In the genomic region with DNA sequence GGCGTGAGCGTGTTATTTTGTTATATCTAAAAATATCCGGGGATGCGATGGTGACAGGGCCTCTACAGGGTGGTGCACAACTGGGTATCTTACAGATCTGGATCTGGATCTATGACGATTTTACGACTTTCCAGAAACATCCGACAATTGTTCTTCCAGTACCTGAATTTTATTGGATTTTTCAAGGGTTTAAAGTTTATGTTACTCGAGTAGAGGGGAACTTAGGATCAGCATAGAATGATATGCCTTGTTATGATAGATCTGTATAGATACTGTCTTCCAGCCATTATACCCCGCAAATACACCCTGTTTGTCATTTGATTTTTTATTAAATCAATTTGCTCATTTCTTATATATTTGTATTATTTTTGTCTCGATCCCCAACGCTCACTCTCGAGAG, we compare ENCODE assay signal across 1 fruit fly cellular context.
A peak's percentile ranks its signal among the peaks of the same experiment; 100 is the strongest.
TF ChIP-seq lines count a peak whose summit lies in the region.

No protein-coding gene starts in this region.

TF ChIP-seq in whole organism, embryonic, 481 proteins besides CTCF, POLR2A, EP300 and RAD21 (continued from another document and continues in another):
- TF ChIP-seq sisA (GFP tag; IDR thresholded peaks at IDR 0.05; lab: Robert Waterston, UW) (peak; percentile 47), MESR4 (GFP tag; optimal IDR thresholded peaks at IDR 0.05; lab: Kevin White, UChicago) (no peak), kay (GFP tag; optimal IDR thresholded peaks at IDR 0.05; lab: Kevin White, UChicago) (peak; percentile 10), so (GFP tag; IDR thresholded peaks at IDR 0.05; lab: Robert Waterston, UW) (peak; percentile 72), CG6689 (GFP tag; IDR thresholded peaks at IDR 0.05; lab: Robert Waterston, UW) (peak; percentile 53; the same call in 1 of the 2 replicates), Chrac-16 (GFP tag; optimal IDR thresholded peaks at IDR 0.05; lab: Kevin White, UChicago) (peak; percentile 7), CG9727 (GFP tag; optimal IDR thresholded peaks at IDR 0.05; lab: Kevin White, UChicago) (peak; percentile 34), vvl (GFP tag; IDR thresholded peaks at IDR 0.05; lab: Robert Waterston, UW) (peak; percentile 51; the same call in 1 of the 2 replicates), CG9437 (GFP tag; optimal IDR thresholded peaks at IDR 0.05; lab: Kevin White, UChicago) (no peak), CG6272 (GFP tag; IDR thresholded peaks at IDR 0.05; lab: Robert Waterston, UW) (no peak), CG7357 (GFP tag; IDR thresholded peaks at IDR 0.05; lab: Robert Waterston, UW) (peak; percentile 65; the same call in 2 of the 3 replicates), al (GFP tag; IDR thresholded peaks at IDR 0.05; lab: Robert Waterston, UW) (peak; percentile 76), nerfin-1 (tag; optimal IDR thresholded peaks at IDR 0.05; lab: Kevin White, UChicago) (peak; percentile 37), Mes4 (GFP tag; optimal IDR thresholded peaks at IDR 0.05; lab: Kevin White, UChicago) (no peak), slou (GFP tag; optimal IDR thresholded peaks at IDR 0.05; lab: Kevin White, UChicago) (peak; percentile 24), CG6683 (GFP tag; optimal IDR thresholded peaks at IDR 0.05; lab: Kevin White, UChicago) (no peak), CG15011 (GFP tag; optimal IDR thresholded peaks at IDR 0.05; lab: Kevin White, UChicago) (peak; percentile 43), CG8924 (tag; optimal IDR thresholded peaks at IDR 0.05; lab: Kevin White, UChicago) (peak; percentile 68), CG17359 (tag; optimal IDR thresholded peaks at IDR 0.05; lab: Kevin White, UChicago) (peak; percentile 61), CG17361 (GFP tag; IDR thresholded peaks at IDR 0.05; lab: Robert Waterston, UW) (peak; percentile 67), Fer1 (GFP tag; optimal IDR thresholded peaks at IDR 0.05; lab: Kevin White, UChicago) (peak; percentile 66), bsh (GFP tag; optimal IDR thresholded peaks at IDR 0.05; lab: Kevin White, UChicago) (peak in 1 of 2 experiments; percentile 27), inv (GFP tag; IDR thresholded peaks at IDR 0.05; lab: Robert Waterston, UW; ENCODE audit: partially characterized antibody) (no peak), ATbp (GFP tag; optimal IDR thresholded peaks at IDR 0.05; lab: Kevin White, UChicago) (peak; percentile 56), jing (GFP tag; optimal IDR thresholded peaks at IDR 0.05; lab: Kevin White, UChicago) (no peak), CG4854 (GFP tag; optimal IDR thresholded peaks at IDR 0.05; lab: Kevin White, UChicago) (peak; percentile 19), vfl (GFP tag; optimal IDR thresholded peaks at IDR 0.05; lab: Kevin White, UChicago) (no peak), cwo (GFP tag; optimal IDR thresholded peaks at IDR 0.05; lab: Kevin White, UChicago) (peak; percentile 42), CG32772 (GFP tag; IDR thresholded peaks at IDR 0.05; lab: Robert Waterston, UW) (no peak), MBD-R2 (GFP tag; IDR thresholded peaks at IDR 0.05; lab: Robert Waterston, UW) (peak; percentile 27; the same call in 1 of the 2 replicates), CG4360 (GFP tag; IDR thresholded peaks at IDR 0.05; lab: Robert Waterston, UW) (no peak), D19A (tag; optimal IDR thresholded peaks at IDR 0.05; lab: Kevin White, UChicago) (peak; percentile 52), CG13123 (GFP tag; optimal IDR thresholded peaks at IDR 0.05; lab: Kevin White, UChicago) (no peak), Oaz (GFP tag; IDR thresholded peaks at IDR 0.05; lab: Robert Waterston, UW) (0 out of 2 replicates have a peak, but pooled peaks have one; percentile 22), CG10431 (GFP tag; optimal IDR thresholded peaks at IDR 0.05; lab: Kevin White, UChicago) (no peak), Vsx1 (GFP tag; optimal IDR thresholded peaks at IDR 0.05; lab: Kevin White, UChicago) (peak; percentile 19), nom (GFP tag; optimal IDR thresholded peaks at IDR 0.05; lab: Kevin White, UChicago) (no peak), CG11398 (GFP tag; optimal IDR thresholded peaks at IDR 0.05; lab: Kevin White, UChicago) (no peak), Sin3A (optimal IDR thresholded peaks at IDR 0.05; lab: Kevin White, UChicago) (no peak), Lpt (GFP tag; optimal IDR thresholded peaks at IDR 0.05; lab: Kevin White, UChicago) (no peak), Dip3 (GFP tag; optimal IDR thresholded peaks at IDR 0.05; lab: Kevin White, UChicago) (peak; percentile 38), HmgZ (tag; optimal IDR thresholded peaks at IDR 0.05; lab: Kevin White, UChicago) (peak; percentile 23), luna (GFP tag; optimal IDR thresholded peaks at IDR 0.05; lab: Kevin White, UChicago) (no peak), crol (GFP tag; IDR thresholded peaks at IDR 0.05; lab: Robert Waterston, UW) (no peak), unc-4 (GFP tag; IDR thresholded peaks at IDR 0.05; lab: Robert Waterston, UW; ENCODE audit: partially characterized antibody) (no peak), slp2 (GFP tag; optimal IDR thresholded peaks at IDR 0.05; lab: Kevin White, UChicago) (no peak), CG10267 (tag; optimal IDR thresholded peaks at IDR 0.05; lab: Kevin White, UChicago) (peak; percentile 39), gem (tag; optimal IDR thresholded peaks at IDR 0.05; lab: Kevin White, UChicago) (peak; percentile 78), CG3995 (GFP tag; optimal IDR thresholded peaks at IDR 0.05; lab: Kevin White, UChicago) (peak; percentile 16), GATAe (GFP tag; conservative IDR thresholded peaks at IDR 0.05; lab: Robert Waterston, UW) (no peak), cad (GFP tag; optimal IDR thresholded peaks at IDR 0.05; lab: Kevin White, UChicago) (no peak), HLHmδ (GFP tag; optimal IDR thresholded peaks at IDR 0.05; lab: Kevin White, UChicago) (no peak), ssp (GFP tag; IDR thresholded peaks at IDR 0.05; lab: Robert Waterston, UW) (peak; percentile 57), Asciz (GFP tag; optimal IDR thresholded peaks at IDR 0.05; lab: Kevin White, UChicago) (peak; percentile 49), Dp (GFP tag; optimal IDR thresholded peaks at IDR 0.05; lab: Kevin White, UChicago) (no peak), CG17912 (GFP tag; optimal IDR thresholded peaks at IDR 0.05; lab: Kevin White, UChicago) (no peak), Mrtf (GFP tag; IDR thresholded peaks at IDR 0.05; lab: Robert Waterston, UW) (peak; percentile 45; the same call in 1 of the 3 replicates), CG12071 (GFP tag; optimal IDR thresholded peaks at IDR 0.05; lab: Kevin White, UChicago) (peak; percentile 64), Antp (GFP tag; optimal IDR thresholded peaks at IDR 0.05; lab: Kevin White, UChicago) (peak; percentile 22), CG9876 (GFP tag; optimal IDR thresholded peaks at IDR 0.05; lab: Kevin White, UChicago) (peak; percentile 28), MTF-1 (GFP tag; optimal IDR thresholded peaks at IDR 0.05; lab: Kevin White, UChicago; ENCODE audit: borderline replicate concordance) (no peak), CG14667 (GFP tag; IDR thresholded peaks at IDR 0.05; lab: Robert Waterston, UW) (peak; percentile 43; the same call in 1 of the 2 replicates), zen2 (GFP tag; IDR thresholded peaks at IDR 0.05; lab: Robert Waterston, UW; ENCODE audit: partially characterized antibody) (no peak), NFAT (GFP tag; IDR thresholded peaks at IDR 0.05; lab: Robert Waterston, UW) (peak; percentile 32; the same call in 1 of the 2 replicates), tll (GFP tag; optimal IDR thresholded peaks at IDR 0.05; lab: Kevin White, UChicago) (no peak), CG7987 (GFP tag; optimal IDR thresholded peaks at IDR 0.05; lab: Kevin White, UChicago) (no peak), CG5180 (GFP tag; optimal IDR thresholded peaks at IDR 0.05; lab: Kevin White, UChicago) (peak; percentile 55), CG31441 (GFP tag; IDR thresholded peaks at IDR 0.05; lab: Robert Waterston, UW) (peak; percentile 76), CG15601 (tag; optimal IDR thresholded peaks at IDR 0.05; lab: Kevin White, UChicago) (no peak), Tbp (GFP tag; optimal IDR thresholded peaks at IDR 0.05; lab: Kevin White, UChicago) (no peak), dati (GFP tag; IDR thresholded peaks at IDR 0.05; lab: Robert Waterston, UW) (no peak), otp (GFP tag; IDR thresholded peaks at IDR 0.05; lab: Robert Waterston, UW) (no peak), CG43689 (GFP tag; IDR thresholded peaks at IDR 0.05; lab: Robert Waterston, UW) (peak; percentile 25; the same call in 1 of the 2 replicates), CG5953 (GFP tag; IDR thresholded peaks at IDR 0.05; lab: Robert Waterston, UW) (no peak), Nf-YA (GFP tag; IDR thresholded peaks at IDR 0.05; lab: Robert Waterston, UW) (no peak), CG15269 (tag; optimal IDR thresholded peaks at IDR 0.05; lab: Kevin White, UChicago) (peak; percentile 80), CG13775 (GFP tag; optimal IDR thresholded peaks at IDR 0.05; lab: Kevin White, UChicago) (peak; percentile 10), psq (GFP tag; optimal IDR thresholded peaks at IDR 0.05; lab: Kevin White, UChicago) (no peak), da (GFP tag; optimal IDR thresholded peaks at IDR 0.05; lab: Kevin White, UChicago) (no peak), CG7786 (GFP tag; optimal IDR thresholded peaks at IDR 0.05; lab: Kevin White, UChicago) (peak; percentile 33), unpg (GFP tag; optimal IDR thresholded peaks at IDR 0.05; lab: Kevin White, UChicago) (peak; percentile 69), CG3726 (GFP tag; IDR thresholded peaks at IDR 0.05; lab: Robert Waterston, UW) (no peak), Nf-YC (tag; optimal IDR thresholded peaks at IDR 0.05; lab: Kevin White, UChicago) (peak; percentile 64), Dip2 (GFP tag; IDR thresholded peaks at IDR 0.05; lab: Robert Waterston, UW) (no peak), pb (GFP tag; optimal IDR thresholded peaks at IDR 0.05; lab: Kevin White, UChicago) (peak; percentile 20), CG12219 (GFP tag; optimal IDR thresholded peaks at IDR 0.05; lab: Kevin White, UChicago) (peak; percentile 35), scrt (GFP tag; optimal IDR thresholded peaks at IDR 0.05; lab: Kevin White, UChicago) (peak; percentile 49), CG17612 (GFP tag; IDR thresholded peaks at IDR 0.05; lab: Robert Waterston, UW) (no peak), ase (GFP tag; IDR thresholded peaks at IDR 0.05; lab: Robert Waterston, UW) (0 out of 3 replicates have a peak, but pooled peaks have one; percentile 54), pita (GFP tag; optimal IDR thresholded peaks at IDR 0.05; lab: Kevin White, UChicago) (no peak), disco-r (GFP tag; optimal IDR thresholded peaks at IDR 0.05; lab: Kevin White, UChicago) (no peak), ftz-f1 (GFP tag; optimal IDR thresholded peaks at IDR 0.05; lab: Kevin White, UChicago) (no peak), lola (GFP tag; optimal IDR thresholded peaks at IDR 0.05; lab: Kevin White, UChicago) (no peak), slbo (GFP tag; IDR thresholded peaks at IDR 0.05; lab: Robert Waterston, UW) (peak; percentile 73), lab (GFP tag; optimal IDR thresholded peaks at IDR 0.05; lab: Kevin White, UChicago) (peak; percentile 69), CG12942 (GFP tag; optimal IDR thresholded peaks at IDR 0.05; lab: Kevin White, UChicago) (no peak), tx (GFP tag; optimal IDR thresholded peaks at IDR 0.05; lab: Kevin White, UChicago) (no peak), Awh (GFP tag; IDR thresholded peaks at IDR 0.05; lab: Robert Waterston, UW) (0 out of 2 replicates have a peak, but pooled peaks have one; percentile 33), E2f1 (GFP tag; IDR thresholded peaks at IDR 0.05; lab: Robert Waterston, UW) (peak; percentile 44; the same call in 1 of the 2 replicates), ttk (GFP tag; IDR thresholded peaks at IDR 0.05; lab: Robert Waterston, UW) (peak; percentile 29; the same call in 1 of the 2 replicates), pzg (GFP tag; optimal IDR thresholded peaks at IDR 0.05; lab: Kevin White, UChicago) (no peak), dan (GFP tag; IDR thresholded peaks at IDR 0.05; lab: Robert Waterston, UW) (no peak), onecut (GFP tag; IDR thresholded peaks at IDR 0.05; lab: Robert Waterston, UW) (peak; percentile 20; the same call in 1 of the 2 replicates), stc (GFP tag; IDR thresholded peaks at IDR 0.05; lab: Robert Waterston, UW) (peak; percentile 36; the same call in 1 of the 2 replicates), CG14050 (GFP tag; IDR thresholded peaks at IDR 0.05; lab: Robert Waterston, UW) (no peak; the same call in 2 of the 3 replicates), CG12104 (GFP tag; optimal IDR thresholded peaks at IDR 0.05; lab: Kevin White, UChicago) (peak; percentile 42), CG17568 (GFP tag; optimal IDR thresholded peaks at IDR 0.05; lab: Kevin White, UChicago) (peak; percentile 35), CG11695 (GFP tag; IDR thresholded peaks at IDR 0.05; lab: Robert Waterston, UW) (peak; percentile 73), row (GFP tag; IDR thresholded peaks at IDR 0.05; lab: Robert Waterston, UW) (peak; percentile 59), Nf-YB (GFP tag; optimal IDR thresholded peaks at IDR 0.05; lab: Kevin White, UChicago) (peak; percentile 21), bbx (GFP tag; IDR thresholded peaks at IDR 0.05; lab: Robert Waterston, UW; ENCODE audit: partially characterized antibody) (no peak), pros (GFP tag; optimal IDR thresholded peaks at IDR 0.05; lab: Kevin White, UChicago) (no peak), CG34224 (GFP tag; IDR thresholded peaks at IDR 0.05; lab: Robert Waterston, UW; ENCODE audit: partially characterized antibody) (no peak), lov (optimal IDR thresholded peaks at IDR 0.05; lab: Kevin White, UChicago) (no peak), lov (GFP tag; IDR thresholded peaks at IDR 0.05; lab: Robert Waterston, UW) (no peak), CG12299 (tag; optimal IDR thresholded peaks at IDR 0.05; lab: Kevin White, UChicago) (peak; percentile 6), Trl (optimal IDR thresholded peaks at IDR 0.05; lab: Kevin White, UChicago) (no peak), Trl (GFP tag; optimal IDR thresholded peaks at IDR 0.05; lab: Kevin White, UChicago) (peak; percentile 28), fd96Cb (tag; optimal IDR thresholded peaks at IDR 0.05; lab: Kevin White, UChicago) (peak; percentile 53), CG4730 (GFP tag; IDR thresholded peaks at IDR 0.05; lab: Robert Waterston, UW) (peak; percentile 31; the same call in 1 of the 2 replicates), CG7271 (tag; optimal IDR thresholded peaks at IDR 0.05; lab: Kevin White, UChicago) (no peak), NC2α (GFP tag; optimal IDR thresholded peaks at IDR 0.05; lab: Kevin White, UChicago) (no peak), Myb (GFP tag; optimal IDR thresholded peaks at IDR 0.05; lab: Kevin White, UChicago) (peak; percentile 32), CG33213 (GFP tag; optimal IDR thresholded peaks at IDR 0.05; lab: Kevin White, UChicago) (peak; percentile 11), CG13894 (tag; optimal IDR thresholded peaks at IDR 0.05; lab: Kevin White, UChicago) (no peak), crc (GFP tag; optimal IDR thresholded peaks at IDR 0.05; lab: Kevin White, UChicago) (peak; percentile 39), nmo (GFP tag; optimal IDR thresholded peaks at IDR 0.05; lab: Kevin White, UChicago) (peak; percentile 62)
